Worm (Caenorhabditis elegans) whole organism, young adult: ENCODE measurements around the gene C44B7.7.

Experiments
- B0336.3 ChIP-seq: fragments of 200-800 bp; sonication (Bioruptor generic); IDR thresholded peaks from 2 replicates; pipeline ENCODE4 v1.3.6; 2022; ENCODE audit warnings: missing genetic modification characterization, missing compliant biosample characterization
- C06A6.2 ChIP-seq: fragments of 200-800 bp; sonication (Bioruptor generic); conservative IDR thresholded peaks from 2 replicates; pipeline ENCODE4 v1.3.6; 2022; ENCODE audit warnings: missing genetic modification characterization, missing compliant biosample characterization
- F22D6.2 ChIP-seq: sonication (generic microtip); optimal IDR thresholded peaks from 2 replicates; lab custom pipeline; 2016; ENCODE audit warnings: mild to moderate bottlenecking, missing genetic modification characterization, missing compliant biosample characterization
- F23B12.7 ChIP-seq: sonication (generic microtip); optimal IDR thresholded peaks from 2 replicates; lab custom pipeline; 2017; ENCODE audit warnings: missing genetic modification characterization, mild to moderate bottlenecking, missing compliant biosample characterization, antibody characterized with exemption, moderate library complexity; ENCODE audit not compliant: insufficient read depth
- F52B5.7 ChIP-seq: sonication (generic microtip); optimal IDR thresholded peaks from 2 replicates; lab custom pipeline; 2016; ENCODE audit warnings: mild to moderate bottlenecking, missing genetic modification characterization, missing compliant biosample characterization
- F55B11.4 ChIP-seq: sonication (generic microtip); optimal IDR thresholded peaks from 2 replicates; lab custom pipeline; 2016; ENCODE audit warnings: missing compliant biosample characterization, missing genetic modification characterization, borderline replicate concordance; ENCODE audit not compliant: insufficient read depth
- K12H6.12 ChIP-seq: fragments of 200-800 bp; sonication (Bioruptor generic); optimal IDR thresholded peaks from 2 replicates; lab custom pipeline; 2018; ENCODE audit warnings: mild to moderate bottlenecking, missing genetic modification characterization, missing compliant biosample characterization
- ZK185.1 ChIP-seq: sonication (generic microtip); optimal IDR thresholded peaks from 2 replicates; lab custom pipeline; 2016; ENCODE audit warnings: mild to moderate bottlenecking, missing genetic modification characterization, missing compliant biosample characterization; ENCODE audit not compliant: poor library complexity, severe bottlenecking
- ama-1 ChIP-seq, 3 experiments: fragments of 150-350 bp in 1 of 3; sonication (generic microtip) in 2 of 3; optimal IDR thresholded peaks; 2 replicates each; lab custom pipeline; 2014 to 2018; ENCODE audit warnings: missing biosample characterization in 2 of 3, missing genetic modification characterization in 2 of 3, missing genetic modification reagents in 2 of 3
- aptf-2 ChIP-seq: fragments of 200-800 bp; sonication (Bioruptor generic); conservative IDR thresholded peaks from 2 replicates; pipeline ENCODE4 v1.3.6; 2022; ENCODE audit warnings: missing genetic modification reagents, missing genetic modification characterization, missing compliant biosample characterization
- athp-1 ChIP-seq: sonication (generic microtip); optimal IDR thresholded peaks from 2 replicates; lab custom pipeline; 2017; ENCODE audit warnings: mild to moderate bottlenecking, missing genetic modification characterization, missing compliant biosample characterization
- attf-6 ChIP-seq: fragments of 200-800 bp; sonication (Bioruptor generic); IDR thresholded peaks from 2 replicates; pipeline ENCODE4 v1.3.6; 2022; ENCODE audit warnings: missing genetic modification reagents, missing genetic modification characterization, missing compliant biosample characterization
- bed-1 ChIP-seq: fragments of 200-800 bp; sonication (Bioruptor generic); IDR thresholded peaks from 2 replicates; pipeline ENCODE4 v1.3.6; 2022; ENCODE audit warnings: missing genetic modification reagents, missing genetic modification characterization, missing compliant biosample characterization
- cebp-1 ChIP-seq, 2 experiments: fragments of 200-800 bp in 1 of 2; sonication (Bioruptor generic) in 1 of 2; sonication (generic microtip) in 1 of 2; IDR thresholded peaks in 1 of 2; optimal IDR thresholded peaks in 1 of 2; 2 replicates each; pipeline versions ENCODE4 v1.3.6 to Lab custom; 2017 to 2022; ENCODE audit warnings: missing compliant biosample characterization in 2 of 2, missing genetic modification characterization in 2 of 2, mild to moderate bottlenecking in 1 of 2, missing genetic modification reagents in 1 of 2, moderate library complexity in 1 of 2
- ceh-100 ChIP-seq: fragments of 200-800 bp; sonication (Bioruptor generic); IDR thresholded peaks from 2 replicates; pipeline ENCODE4 v1.3.6; 2022; ENCODE audit warnings: missing genetic modification reagents, missing genetic modification characterization, missing compliant biosample characterization
- die-1 ChIP-seq: sonication (generic microtip); optimal IDR thresholded peaks from 2 replicates; lab custom pipeline; 2016; ENCODE audit warnings: missing genotype, mild to moderate bottlenecking, missing genetic modification characterization, missing compliant biosample characterization
- egl-18 ChIP-seq: fragments of 200-800 bp; sonication (Bioruptor generic); IDR thresholded peaks from 2 replicates; pipeline ENCODE4 v1.3.6; 2022; ENCODE audit warnings: missing genetic modification reagents, missing genetic modification characterization, missing compliant biosample characterization
- ets-4 ChIP-seq: fragments of 200-800 bp; sonication (Bioruptor generic); optimal IDR thresholded peaks from 2 replicates; lab custom pipeline; 2018; ENCODE audit warnings: mild to moderate bottlenecking, missing genetic modification characterization, missing compliant biosample characterization
- fkh-3 ChIP-seq: sonication (generic microtip); optimal IDR thresholded peaks from 2 replicates; lab custom pipeline; 2016; ENCODE audit warnings: mild to moderate bottlenecking, missing genetic modification characterization, missing compliant biosample characterization
- hmg-20 ChIP-seq: fragments of 200-800 bp; sonication (Bioruptor generic); IDR thresholded peaks from 2 replicates; pipeline ENCODE4 v1.3.6; 2022; ENCODE audit warnings: missing genetic modification reagents, missing genetic modification characterization, missing compliant biosample characterization
- hrde-1 ChIP-seq: sonication (generic microtip); optimal IDR thresholded peaks from 2 replicates; lab custom pipeline; 2016; ENCODE audit warnings: missing genetic modification characterization, mild to moderate bottlenecking, missing compliant biosample characterization, moderate library complexity, missing genotype, missing genetic modification reagents, borderline replicate concordance
- hsf-1 ChIP-seq: fragments of 200-800 bp; sonication (Bioruptor generic); IDR thresholded peaks from 2 replicates; pipeline ENCODE4 v1.3.6; 2022; ENCODE audit warnings: missing genetic modification reagents, missing genetic modification characterization, missing compliant biosample characterization
- lin-35 ChIP-seq, 3 experiments: fragments of 150-350 bp in 2 of 3; sonication (generic microtip) in 1 of 3; optimal IDR thresholded peaks; 2 replicates each; lab custom pipeline; 2014 to 2018; ENCODE audit warnings: missing biosample characterization in 3 of 3, missing genetic modification characterization in 3 of 3, missing genetic modification reagents in 3 of 3
- lir-1 ChIP-seq: fragments of 200-800 bp; sonication (Bioruptor generic); conservative IDR thresholded peaks from 2 replicates; pipeline ENCODE4 v1.3.6; 2022; ENCODE audit warnings: missing genetic modification reagents, missing genetic modification characterization, missing compliant biosample characterization
- mcd-1 ChIP-seq: fragments of 200-800 bp; sonication (Bioruptor generic); IDR thresholded peaks from 2 replicates; pipeline ENCODE4 v1.3.6; 2022; ENCODE audit warnings: missing genetic modification reagents, missing genetic modification characterization, missing compliant biosample characterization
- mel-28 ChIP-seq: sonication (generic microtip); optimal IDR thresholded peaks from 2 replicates; lab custom pipeline; 2016; ENCODE audit warnings: borderline replicate concordance, mild to moderate bottlenecking, missing genetic modification characterization, missing compliant biosample characterization
- nhr-80 ChIP-seq: sonication (generic microtip); optimal IDR thresholded peaks from 2 replicates; lab custom pipeline; 2016; ENCODE audit warnings: missing genetic modification characterization, missing compliant biosample characterization
- pha-4 ChIP-seq: fragments of 150-350 bp; sonication (generic microtip); optimal IDR thresholded peaks from 2 replicates; lab custom pipeline; 2014; ENCODE audit warnings: missing biosample characterization, missing genetic modification reagents, missing genetic modification characterization
- snpc-1.3 ChIP-seq: sonication (generic microtip); optimal IDR thresholded peaks from 2 replicates; lab custom pipeline; 2017; ENCODE audit warnings: missing genetic modification characterization, mild to moderate bottlenecking, missing compliant biosample characterization, antibody characterized with exemption, moderate library complexity, missing genotype, missing genetic modification reagents; ENCODE audit not compliant: insufficient read depth
- snpc-4 ChIP-seq, 5 experiments: fragments of 150-350 bp in 1 of 5; sonication (generic microtip) in 4 of 5; optimal IDR thresholded peaks; 2 replicates each; lab custom pipeline; 2014 to 2018; ENCODE audit warnings: missing genetic modification characterization in 5 of 5, missing biosample characterization in 3 of 5, antibody characterized with exemption in 2 of 5, mild to moderate bottlenecking in 2 of 5, missing compliant biosample characterization in 2 of 5, missing genotype in 2 of 5, moderate library complexity in 2 of 5, missing genetic modification reagents in 1 of 5
- somi-1 ChIP-seq: fragments of 200-800 bp; sonication (Bioruptor generic); optimal IDR thresholded peaks from 2 replicates; lab custom pipeline; 2018; ENCODE audit warnings: mild to moderate bottlenecking, missing genetic modification characterization, missing compliant biosample characterization
- xnd-1 ChIP-seq: sonication (generic microtip); optimal IDR thresholded peaks from 2 replicates; lab custom pipeline; 2016; ENCODE audit warnings: missing genotype, missing genetic modification reagents, missing genetic modification characterization, missing compliant biosample characterization
- zim-3 ChIP-seq: sonication (generic microtip); optimal IDR thresholded peaks from 2 replicates; lab custom pipeline; 2017; ENCODE audit warnings: mild to moderate bottlenecking, missing genetic modification characterization, moderate library complexity, missing compliant biosample characterization
- ztf-28 ChIP-seq: fragments of 200-800 bp; sonication (Bioruptor generic); IDR thresholded peaks from 2 replicates; pipeline ENCODE4 v1.3.6; 2022; ENCODE audit warnings: missing genetic modification reagents, missing genetic modification characterization, missing compliant biosample characterization
- ztf-6 ChIP-seq: fragments of 200-800 bp; sonication (Bioruptor generic); IDR thresholded peaks from 2 replicates; pipeline ENCODE4 v1.3.6; 2022; ENCODE audit warnings: missing genetic modification reagents, missing genetic modification characterization, missing compliant biosample characterization

C44B7.7 gene

ce11 chrII:6842651-6843118, 37.3 kb downstream of the C44B7.7 start (continued):
- TF ChIP-seq lin-35 (GFP tag; optimal IDR thresholded peaks at IDR 0.05; lab: Kevin White, UChicago): no peak
- no peak for TF ChIP-seq cebp-1 (GFP tag; IDR thresholded peaks at IDR 0.05; lab: Robert Waterston, UW)
- TF ChIP-seq cebp-1 (tag; optimal IDR thresholded peaks at IDR 0.05; lab: Kevin White, UChicago): peak; percentile 79
- TF ChIP-seq attf-6 (GFP tag; lab: Robert Waterston, UW): no peak
- peak; percentile 100 for TF ChIP-seq nhr-80 (tag; lab: Kevin White, UChicago)
- TF ChIP-seq C06A6.2 (GFP tag; lab: Robert Waterston, UW): peak; percentile 74
- TF ChIP-seq ceh-100 (GFP tag; lab: Robert Waterston, UW): 0 out of 2 replicates have a peak, but pooled peaks have one; percentile 17
- no peak for TF ChIP-seq ama-1 (optimal IDR thresholded peaks at IDR 0.05; lab: Kevin White, UChicago)
- TF ChIP-seq ama-1 (GFP tag; optimal IDR thresholded peaks at IDR 0.05; lab: Kevin White, UChicago): no peak
- no peak for TF ChIP-seq ztf-6
- TF ChIP-seq ztf-28 (GFP tag; lab: Robert Waterston, UW): no peak
- peak; percentile 92 for TF ChIP-seq B0336.3 (GFP tag; lab: Robert Waterston, UW)
- TF ChIP-seq F52B5.7: no peak
- peak; percentile 5 for TF ChIP-seq F23B12.7
- peak; percentile 73 for TF ChIP-seq F22D6.2 (tag; lab: Kevin White, UChicago)
- TF ChIP-seq ets-4 (GFP tag; lab: Kevin White, UChicago): peak; percentile 79
- no peak for TF ChIP-seq snpc-1.3 (tag; lab: Kevin White, UChicago)
- TF ChIP-seq hmg-20 (GFP tag; lab: Robert Waterston, UW): no peak
- peak; percentile 60 for TF ChIP-seq die-1 (tag; lab: Kevin White, UChicago)
- peak; percentile 20 for TF ChIP-seq pha-4

DNA sequence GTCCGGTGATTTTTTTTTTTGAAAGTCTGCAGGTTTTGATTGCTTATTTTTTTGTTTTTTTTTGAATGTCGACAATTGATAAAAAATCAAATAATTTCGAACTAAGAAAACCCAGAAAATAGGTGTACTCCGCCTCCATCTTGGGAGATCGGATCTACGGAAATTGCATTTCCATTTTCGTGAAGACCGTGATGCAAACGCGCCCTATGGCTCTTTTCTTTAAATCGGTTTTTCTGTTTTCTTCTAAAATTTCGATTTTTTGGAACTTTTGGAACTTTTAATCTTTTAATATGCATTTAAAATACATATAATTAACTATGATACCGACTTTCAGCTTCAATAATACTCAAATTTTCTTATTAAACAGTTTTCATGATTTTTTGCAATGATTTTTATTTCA, 38.0 kb downstream of the C44B7.7 start:
- TF ChIP-seq hrde-1 (tag; lab: Kevin White, UChicago) (no peak), ceh-100 (GFP tag; lab: Robert Waterston, UW) (peak; percentile 86), lir-1 (GFP tag; lab: Robert Waterston, UW) (no peak), snpc-4 (GFP tag; optimal IDR thresholded peaks at IDR 0.05; lab: Kevin White, UChicago) (no peak), snpc-4 (tag; optimal IDR thresholded peaks at IDR 0.05; lab: Kevin White, UChicago) (peak in 1 of 4 experiments; percentile 7), hsf-1 (no peak), K12H6.12 (tag; lab: Kevin White, UChicago) (no peak), somi-1 (GFP tag; lab: Kevin White, UChicago) (no peak), F55B11.4 (no peak), mcd-1 (peak; percentile 55), zim-3 (tag; lab: Kevin White, UChicago) (no peak), mel-28 (no peak), fkh-3 (no peak), xnd-1 (tag; lab: Kevin White, UChicago) (no peak)

DNA sequence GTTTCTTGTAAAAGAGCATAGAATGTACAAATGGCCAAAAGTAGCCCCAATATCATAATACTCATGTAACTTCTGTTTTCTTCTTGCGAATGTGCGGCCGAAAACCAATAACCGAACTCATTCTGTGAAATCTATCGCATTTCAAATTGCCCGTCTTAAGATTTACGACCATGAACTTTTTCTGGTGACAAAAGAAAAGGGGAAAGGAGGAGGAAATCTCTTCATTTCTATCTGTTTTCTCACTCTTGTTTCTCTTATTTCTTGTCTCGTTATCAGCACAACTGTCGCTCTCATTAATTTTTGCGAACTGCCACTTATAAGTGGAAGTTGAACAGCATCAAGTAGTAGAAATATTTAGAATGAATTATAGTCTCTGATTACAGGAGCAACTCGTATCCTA, 38.9 kb downstream of the C44B7.7 start:
- TF ChIP-seq nhr-80 (tag; lab: Kevin White, UChicago): peak; percentile 37
- TF ChIP-seq aptf-2: no peak
- no peak for TF ChIP-seq snpc-4 (GFP tag; optimal IDR thresholded peaks at IDR 0.05; lab: Kevin White, UChicago)
- TF ChIP-seq snpc-4 (tag; optimal IDR thresholded peaks at IDR 0.05; lab: Kevin White, UChicago): no peak
- no peak for TF ChIP-seq ZK185.1 (tag; lab: Kevin White, UChicago)
- no peak for TF ChIP-seq bed-1 (GFP tag; lab: Robert Waterston, UW)
- no peak for TF ChIP-seq egl-18 (GFP tag; lab: Robert Waterston, UW)
- TF ChIP-seq athp-1: no peak
- TF ChIP-seq, all 124 proteins: peak for 1
